Fruit fly (Drosophila melanogaster) whole organism, embryonic: Measurements from ENCODE around the gene CG46313.
A peak's percentile ranks its signal among the peaks of the same experiment; 100 is the strongest.

Experiments
- Asciz ChIP-seq: fragments of 200-800 bp; sonication (Bioruptor generic); optimal IDR thresholded peaks from 2 replicates; lab custom pipeline; 2017; ENCODE audit warnings: missing biosample characterization, mild to moderate bottlenecking, missing genetic modification characterization, missing genetic modification reagents
- CG10147 ChIP-seq: fragments of 200-800 bp; sonication (Bioruptor generic); optimal IDR thresholded peaks from 2 replicates; lab custom pipeline; 2019; ENCODE audit warnings: missing biosample characterization, mild to moderate bottlenecking, missing genetic modification characterization, moderate library complexity
- CG10543 ChIP-seq: fragments of 200-800 bp; sonication (Bioruptor generic); optimal IDR thresholded peaks from 3 replicates; lab custom pipeline; 2017; ENCODE audit warnings: missing biosample characterization, mild to moderate bottlenecking, missing genetic modification characterization, moderate library complexity
- CG11398 ChIP-seq: fragments of 200-800 bp; sonication (Bioruptor generic); optimal IDR thresholded peaks from 2 replicates; lab custom pipeline; 2016; ENCODE audit warnings: missing biosample characterization, missing genetic modification characterization
- CG12071 ChIP-seq: fragments of 200-800 bp; sonication (Bioruptor generic); optimal IDR thresholded peaks from 3 replicates; lab custom pipeline; 2018; ENCODE audit warnings: missing biosample characterization, mild to moderate bottlenecking, missing genetic modification characterization
- CG13296 ChIP-seq: fragments of 200-800 bp; sonication (Bioruptor generic); optimal IDR thresholded peaks from 3 replicates; lab custom pipeline; 2018; ENCODE audit warnings: missing biosample characterization, mild to moderate bottlenecking, missing genetic modification characterization
- CG15269 ChIP-seq: fragments of 200-800 bp; sonication (Bioruptor generic); optimal IDR thresholded peaks from 2 replicates; lab custom pipeline; 2018; ENCODE audit warnings: missing biosample characterization, mild to moderate bottlenecking, missing genetic modification characterization, moderate library complexity
- CG15479 ChIP-seq: fragments of 200-800 bp; sonication (Bioruptor generic); optimal IDR thresholded peaks from 3 replicates; lab custom pipeline; 2019; ENCODE audit warnings: missing biosample characterization, mild to moderate bottlenecking, missing genetic modification characterization, moderate library complexity
- CG17829 ChIP-seq: fragments of 200-800 bp; optimal IDR thresholded peaks from 2 replicates; lab custom pipeline; 2019; ENCODE audit warnings: missing biosample characterization, mild to moderate bottlenecking, missing genetic modification characterization, moderate library complexity
- CG18599 ChIP-seq: fragments of 200-800 bp; sonication (Bioruptor generic); optimal IDR thresholded peaks from 3 replicates; lab custom pipeline; 2017; ENCODE audit warnings: missing biosample characterization, missing genetic modification characterization, mild to moderate bottlenecking, moderate library complexity, missing genetic modification reagents
- CG2678 ChIP-seq: fragments of 200-800 bp; sonication (Bioruptor generic); optimal IDR thresholded peaks from 3 replicates; lab custom pipeline; 2019; ENCODE audit warnings: missing biosample characterization, mild to moderate bottlenecking, missing genetic modification characterization, moderate library complexity
- CG31388 ChIP-seq: fragments of 200-800 bp; sonication (Bioruptor generic); optimal IDR thresholded peaks from 2 replicates; lab custom pipeline; 2016; ENCODE audit warnings: missing biosample characterization, missing genetic modification characterization
- CG3281 ChIP-seq: fragments of 200-800 bp; sonication (Bioruptor generic); optimal IDR thresholded peaks from 3 replicates; lab custom pipeline; 2017; ENCODE audit warnings: missing biosample characterization, mild to moderate bottlenecking, missing genetic modification characterization
- CG4854 ChIP-seq: fragments of 200-800 bp; sonication (Bioruptor generic); optimal IDR thresholded peaks from 2 replicates; lab custom pipeline; 2016; ENCODE audit warnings: missing biosample characterization, missing genetic modification characterization, inconsistent platforms
- CG6175 ChIP-seq: fragments of 200-800 bp; sonication (Bioruptor generic); IDR thresholded peaks from 3 replicates; pipeline ENCODE4 v1.3.6; 2022; ENCODE audit warnings: missing biosample characterization, missing genetic modification characterization
- CG7786 ChIP-seq: fragments of 200-800 bp; sonication (Bioruptor generic); optimal IDR thresholded peaks from 2 replicates; lab custom pipeline; 2016; ENCODE audit warnings: missing biosample characterization, missing genetic modification characterization
- CG8290 ChIP-seq, 3 experiments: fragments of 200-800 bp; sonication (Bioruptor generic); optimal IDR thresholded peaks; 2 replicates each; lab custom pipeline; 2016 to 2019; ENCODE audit warnings: missing biosample characterization in 3 of 3, missing genetic modification characterization in 3 of 3, mild to moderate bottlenecking in 2 of 3, moderate library complexity in 1 of 3
- Dip2 ChIP-seq: fragments of 200-800 bp; sonication (Bioruptor generic); IDR thresholded peaks from 2 replicates; pipeline ENCODE4 v1.3.6; 2022; ENCODE audit warnings: missing biosample characterization, missing genetic modification characterization
- Hmr ChIP-seq: fragments of 200-800 bp; sonication (Bioruptor generic); optimal IDR thresholded peaks from 3 replicates; lab custom pipeline; 2017; ENCODE audit warnings: mild to moderate bottlenecking, missing biosample characterization, missing genetic modification reagents, missing genetic modification characterization
- Hr78 ChIP-seq, 2 experiments: fragments of 200-800 bp in 1 of 2; fragments of >200 bp in 1 of 2; sonication (Bioruptor generic) in 1 of 2; optimal IDR thresholded peaks; 2 replicates each; lab custom pipeline; 2017 to 2019; ENCODE audit warnings: missing biosample characterization in 2 of 2, missing genetic modification characterization in 2 of 2, mild to moderate bottlenecking in 1 of 2, moderate library complexity in 1 of 2
- Mad ChIP-seq: fragments of 200-800 bp; sonication (Bioruptor generic); optimal IDR thresholded peaks from 2 replicates; lab custom pipeline; 2016; ENCODE audit warnings: missing biosample characterization, missing genetic modification characterization
- Max ChIP-seq: fragments of 200-800 bp; sonication (Bioruptor generic); optimal IDR thresholded peaks from 2 replicates; lab custom pipeline; 2016; ENCODE audit warnings: missing biosample characterization, mild to moderate bottlenecking, missing genetic modification characterization
- NFAT ChIP-seq: fragments of 200-800 bp; sonication (Bioruptor generic); IDR thresholded peaks from 2 replicates; pipeline ENCODE4 v1.3.6; 2022; ENCODE audit warnings: missing biosample characterization, missing genetic modification characterization
- amos ChIP-seq: fragments of 200-800 bp; sonication (Bioruptor generic); IDR thresholded peaks from 2 replicates; pipeline ENCODE4 v1.3.6; 2022; ENCODE audit warnings: missing biosample characterization, missing genetic modification characterization; ENCODE audit not compliant: partially characterized antibody
- bcd ChIP-seq: fragments of 200-800 bp; sonication (Bioruptor generic); optimal IDR thresholded peaks from 2 replicates; lab custom pipeline; 2017; ENCODE audit warnings: missing biosample characterization, mild to moderate bottlenecking, missing genetic modification characterization
- bigmax ChIP-seq: fragments of 200-800 bp; sonication (Bioruptor generic); optimal IDR thresholded peaks from 2 replicates; lab custom pipeline; 2018; ENCODE audit warnings: missing biosample characterization, mild to moderate bottlenecking, missing genetic modification characterization
- caup ChIP-seq: fragments of 200-800 bp; sonication (Bioruptor generic); optimal IDR thresholded peaks from 3 replicates; lab custom pipeline; 2017; ENCODE audit warnings: missing biosample characterization, mild to moderate bottlenecking, missing genetic modification characterization, moderate library complexity; ENCODE audit not compliant: severe bottlenecking
- crol ChIP-seq: fragments of 200-800 bp; sonication (Bioruptor generic); IDR thresholded peaks from 2 replicates; pipeline ENCODE4 v1.3.6; 2022; ENCODE audit warnings: missing biosample characterization, missing genetic modification characterization
- cwo ChIP-seq: fragments of 200-800 bp; sonication (Bioruptor generic); optimal IDR thresholded peaks from 3 replicates; lab custom pipeline; 2017; ENCODE audit warnings: missing biosample characterization, missing genetic modification characterization, mild to moderate bottlenecking, moderate library complexity, missing genetic modification reagents
- dysf ChIP-seq: fragments of 200-800 bp; sonication (Bioruptor generic); IDR thresholded peaks from 3 replicates; pipeline ENCODE4 v1.3.6; 2022; ENCODE audit warnings: missing biosample characterization, missing genetic modification characterization
- emc ChIP-seq: fragments of 200-800 bp; sonication (Bioruptor generic); optimal IDR thresholded peaks from 2 replicates; lab custom pipeline; 2016; ENCODE audit warnings: missing biosample characterization, missing genetic modification characterization
- exex ChIP-seq: fragments of 200-800 bp; sonication (Bioruptor generic); optimal IDR thresholded peaks from 4 replicates; lab custom pipeline; 2018; ENCODE audit warnings: missing biosample characterization, mild to moderate bottlenecking, missing genetic modification characterization, moderate library complexity
- lab ChIP-seq: fragments of 200-800 bp; sonication (Bioruptor generic); optimal IDR thresholded peaks from 3 replicates; lab custom pipeline; 2017; ENCODE audit warnings: missing biosample characterization, missing genetic modification characterization, mild to moderate bottlenecking, moderate library complexity, missing genetic modification reagents
- otp ChIP-seq: fragments of 200-800 bp; sonication (Bioruptor generic); IDR thresholded peaks from 3 replicates; pipeline ENCODE4, ENCODE4 v1.3.6; 2022; ENCODE audit warnings: missing biosample characterization, missing genetic modification characterization
- prd ChIP-seq, 3 experiments: fragments of >200 bp in 2 of 3; fragments of 200-800 bp in 1 of 3; sonication (Bioruptor generic) in 1 of 3; optimal IDR thresholded peaks in 2 of 3; IDR thresholded peaks in 1 of 3; 2 replicates in 2 of 3; 3 replicates in 1 of 3; pipeline versions ENCODE4 v1.3.6 to Lab custom; 2017 to 2022; ENCODE audit warnings: missing biosample characterization in 1 of 3, missing genetic modification characterization in 1 of 3
- ranshi ChIP-seq: fragments of 200-800 bp; sonication (Bioruptor generic); IDR thresholded peaks from 2 replicates; pipeline ENCODE4 v1.3.6; 2022; ENCODE audit warnings: missing biosample characterization, missing genetic modification characterization
- stwl ChIP-seq: fragments of 200-800 bp; sonication (Bioruptor generic); optimal IDR thresholded peaks from 3 replicates; lab custom pipeline; 2018; ENCODE audit warnings: missing biosample characterization, mild to moderate bottlenecking, missing genetic modification characterization, moderate library complexity
- sug ChIP-seq: fragments of 200-800 bp; optimal IDR thresholded peaks from 2 replicates; lab custom pipeline; 2019; ENCODE audit warnings: missing biosample characterization, mild to moderate bottlenecking, missing genetic modification characterization, moderate library complexity
- vfl ChIP-seq: fragments of 200-800 bp; sonication (Bioruptor generic); optimal IDR thresholded peaks from 2 replicates; lab custom pipeline; 2016; ENCODE audit warnings: missing biosample characterization, missing genetic modification characterization
- wdn ChIP-seq: fragments of 200-800 bp; sonication (Bioruptor generic); IDR thresholded peaks from 2 replicates; pipeline ENCODE4 v1.3.6; 2022; ENCODE audit warnings: missing biosample characterization, missing genetic modification characterization

The CG46313 gene

DNA sequence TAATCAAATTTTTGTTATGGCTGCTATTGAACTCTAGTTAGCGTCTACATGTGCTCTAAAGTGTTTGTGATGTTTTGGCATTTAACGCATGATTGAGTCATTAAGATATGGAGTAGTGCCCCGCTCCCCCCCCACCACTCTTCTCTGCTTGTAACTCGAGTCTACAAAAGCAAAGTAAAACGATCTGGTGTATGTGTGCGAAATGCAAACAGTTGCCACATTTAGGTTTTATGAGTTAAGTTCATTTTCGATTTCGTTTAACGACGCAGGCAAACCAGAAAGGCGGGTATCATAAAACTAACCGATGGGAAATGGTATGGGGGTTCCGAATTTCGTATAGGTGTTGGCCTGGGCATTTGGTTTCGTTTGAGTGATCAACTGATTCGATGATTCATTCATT lies 43.8 kb upstream of the CG46313 start (continued):
- TF ChIP-seq crol (GFP tag; lab: Robert Waterston, UW) (peak; percentile 72), bcd (GFP tag; lab: Kevin White, UChicago) (no peak), Hr78 (GFP tag; optimal IDR thresholded peaks at IDR 0.05; lab: Kevin White, UChicago) (peak in 1 of 2 experiments; percentile 13), CG31388 (no peak), CG6175 (GFP tag; lab: Robert Waterston, UW) (0 out of 3 replicates have a peak, but pooled peaks have one; percentile 41), CG12071 (GFP tag; lab: Kevin White, UChicago) (peak; percentile 42), amos (GFP tag; lab: Robert Waterston, UW) (peak; percentile 29; the same call in 1 of the 2 replicates), lab (GFP tag; lab: Kevin White, UChicago) (peak; percentile 27), Mad (GFP tag; lab: Kevin White, UChicago) (no peak), CG10543 (GFP tag; lab: Kevin White, UChicago) (peak; percentile 34), Max (no peak), CG2678 (tag; lab: Kevin White, UChicago) (peak; percentile 37), NFAT (peak; percentile 22; the same call in 1 of the 2 replicates), stwl (tag; lab: Kevin White, UChicago) (no peak), CG18599 (GFP tag; lab: Kevin White, UChicago) (peak; percentile 21), CG3281 (GFP tag; lab: Kevin White, UChicago) (peak; percentile 5), Asciz (GFP tag; lab: Kevin White, UChicago) (no peak), sug (tag; lab: Kevin White, UChicago) (peak; percentile 64), Dip2 (GFP tag; lab: Robert Waterston, UW) (no peak), bigmax (GFP tag; lab: Kevin White, UChicago) (no peak), CG11398 (no peak), emc (no peak), CG15269 (peak; percentile 25), wdn (GFP tag; lab: Robert Waterston, UW) (no peak), vfl (GFP tag; lab: Kevin White, UChicago) (no peak), prd (optimal IDR thresholded peaks at IDR 0.05; lab: Kevin White, UChicago) (no peak), prd (GFP tag; IDR thresholded peaks at IDR 0.05; lab: Robert Waterston, UW) (no peak), CG17829 (no peak), CG4854 (GFP tag; lab: Kevin White, UChicago) (no peak), exex (tag; lab: Kevin White, UChicago) (peak; percentile 25), CG8290 (GFP tag; optimal IDR thresholded peaks at IDR 0.05; lab: Kevin White, UChicago) (no peak), CG8290 (tag; optimal IDR thresholded peaks at IDR 0.05; lab: Kevin White, UChicago) (peak in 1 of 2 experiments; percentile 57), ranshi (GFP tag; lab: Robert Waterston, UW) (no peak), CG15479 (GFP tag; lab: Kevin White, UChicago) (no peak), otp (GFP tag; lab: Robert Waterston, UW) (0 out of 3 replicates have a peak, but pooled peaks have one; percentile 15), caup (peak; percentile 39), CG7786 (GFP tag; lab: Kevin White, UChicago) (no peak), CG10147 (peak; percentile 15), CG13296 (peak; percentile 12), cwo (GFP tag; lab: Kevin White, UChicago) (peak; percentile 41), dysf (GFP tag; lab: Robert Waterston, UW) (no peak), Hmr (GFP tag; lab: Kevin White, UChicago) (peak; percentile 18)
- TF ChIP-seq, all 482 proteins: peak for 48
